Worm (Caenorhabditis elegans): Measurements from ENCODE around the gene C49A9.9.
"Not testable (repeated sequence)": the region's sequence is repeated elsewhere in the genome, so short reads cannot be mapped to it uniquely, and the experiment has no call there.

The C49A9.9 gene

DNA sequence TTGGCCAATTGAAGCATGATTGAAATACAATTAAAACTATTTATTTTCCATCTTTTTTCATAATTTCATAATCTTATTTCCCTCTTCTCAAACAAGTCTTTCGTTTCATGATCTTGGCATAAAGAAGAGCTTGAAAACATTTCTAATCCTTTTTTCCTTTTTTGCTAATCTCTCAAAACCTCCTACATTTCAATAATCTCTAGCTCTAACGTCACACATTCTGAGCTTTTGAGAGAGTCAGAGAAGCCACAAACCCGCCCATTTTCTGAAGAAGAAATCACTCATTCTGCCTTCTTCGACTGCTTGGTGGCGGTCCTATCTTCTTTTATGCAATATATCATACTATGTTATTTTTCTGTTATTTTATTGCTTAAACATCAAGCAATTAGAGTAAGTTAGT is 32.4 kb downstream of the C49A9.9 start, which contains the start of gene F58F9.1 (continued):
- TF ChIP-seq jun-1 (tag; optimal IDR thresholded peaks at IDR 0.05) (no peak), nhr-76 (tag; optimal IDR thresholded peaks at IDR 0.05) (no peak), dsc-1 (tag; optimal IDR thresholded peaks at IDR 0.05) (peak; percentile 37), unc-130 (tag; optimal IDR thresholded peaks at IDR 0.05) (no peak), snpc-4 (tag; optimal IDR thresholded peaks at IDR 0.05) (no peak), lin-14 (GFP tag; optimal IDR thresholded peaks at IDR 0.05) (peak; percentile 64), mep-1 (tag; optimal IDR thresholded peaks at IDR 0.05) (no peak), mdl-1 (tag; optimal IDR thresholded peaks at IDR 0.05) (no peak), elt-3 (tag; optimal IDR thresholded peaks at IDR 0.05) (no peak), xbp-1 (tag; optimal IDR thresholded peaks at IDR 0.05) (no peak), nhr-47 (tag; optimal IDR thresholded peaks at IDR 0.05) (peak; percentile 29), fkh-8 (tag; optimal IDR thresholded peaks at IDR 0.05) (no peak)

DNA sequence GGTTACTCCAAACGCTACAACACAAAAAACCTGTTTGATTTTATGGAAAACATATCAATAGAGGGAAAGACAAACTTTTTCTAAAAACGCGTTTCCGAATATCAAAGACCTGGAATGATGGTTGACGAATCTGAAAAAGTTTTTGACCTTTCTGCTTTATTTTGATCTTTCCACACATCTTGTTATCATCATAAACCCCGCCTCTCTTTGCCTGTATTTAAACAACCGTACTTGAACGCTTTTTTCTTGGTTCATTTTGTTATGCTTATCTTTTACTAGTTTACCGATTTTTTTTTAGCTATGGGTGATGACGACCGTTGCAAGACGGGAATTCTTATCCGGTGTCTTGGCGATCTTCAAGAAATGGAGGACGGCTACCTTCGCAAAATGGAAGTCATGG is 35.8 kb downstream of the C49A9.9 start, which contains the start of gene T13A10.2:
TSS of gene T13A10.2 (plus strand) at position 301 of the 400 bp plus-strand sequence.
- not testable (repeated sequence) for TF ChIP-seq fkh-4 (tag; optimal IDR thresholded peaks at IDR 0.05; ENCODE audit: borderline replicate concordance); sptf-1 (tag; optimal IDR thresholded peaks at IDR 0.05); efl-1 (optimal IDR thresholded peaks at IDR 0.05); efl-1 (GFP tag; optimal IDR thresholded peaks at IDR 0.05 in 1 of 2)

DNA sequence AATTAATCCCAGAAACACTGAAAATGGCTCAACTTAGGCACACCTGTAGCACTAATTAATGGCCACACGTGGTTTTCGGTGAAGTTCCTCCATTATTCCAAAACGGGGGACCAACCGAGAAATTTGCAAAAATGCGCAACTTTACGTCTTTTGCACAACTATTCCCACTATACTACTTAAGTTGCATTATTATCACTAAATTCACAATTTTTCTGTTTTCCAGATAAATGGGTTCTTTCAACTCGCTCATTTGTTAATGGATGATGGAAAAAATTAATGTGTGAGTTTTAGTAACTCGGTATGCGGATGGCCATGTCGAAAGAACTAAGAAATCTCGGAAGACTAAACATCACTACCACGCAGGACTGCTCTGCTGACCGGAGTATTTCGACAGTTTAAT is 37.5 kb downstream of the C49A9.9 start, which contains the start of gene T13A10.64:
TSS of gene T13A10.64 (plus strand) at position 301 of the 400 bp plus-strand sequence.
- TF ChIP-seq elt-3 (tag; optimal IDR thresholded peaks at IDR 0.05) = no peak
- no peak for TF ChIP-seq lsy-2 (tag; optimal IDR thresholded peaks at IDR 0.05)
- no peak for TF ChIP-seq sptf-1 (tag; optimal IDR thresholded peaks at IDR 0.05)
- TF ChIP-seq ceh-88 (GFP tag; IDR thresholded peaks at IDR 0.05) = no peak
- no peak for TF ChIP-seq pqm-1 (tag; optimal IDR thresholded peaks at IDR 0.05)
- TF ChIP-seq nhr-11 (tag; optimal IDR thresholded peaks at IDR 0.05) = no peak
- no peak for TF ChIP-seq unc-86 (tag; optimal IDR thresholded peaks at IDR 0.05)
- no peak for TF ChIP-seq unc-98 (GFP tag; IDR thresholded peaks at IDR 0.05)
- no peak for TF ChIP-seq nhr-47 (tag; optimal IDR thresholded peaks at IDR 0.05)
- TF ChIP-seq nhr-85 (tag) = no peak
- no peak for TF ChIP-seq tbx-2 (tag; optimal IDR thresholded peaks at IDR 0.05)
- TF ChIP-seq ceh-82 (tag; optimal IDR thresholded peaks at IDR 0.05) = no peak
- TF ChIP-seq snu-23 (GFP tag; optimal IDR thresholded peaks at IDR 0.05) = no peak
- TF ChIP-seq mdl-1 (tag; optimal IDR thresholded peaks at IDR 0.05) = no peak
- TF ChIP-seq ceh-8 (GFP tag; optimal IDR thresholded peaks at IDR 0.05) = no peak
- TF ChIP-seq aly-2 (tag; optimal IDR thresholded peaks at IDR 0.05) = no peak
- TF ChIP-seq egl-13 (tag; optimal IDR thresholded peaks at IDR 0.05) = no peak
- no peak for TF ChIP-seq hlh-4 (tag; optimal IDR thresholded peaks at IDR 0.05)

DNA sequence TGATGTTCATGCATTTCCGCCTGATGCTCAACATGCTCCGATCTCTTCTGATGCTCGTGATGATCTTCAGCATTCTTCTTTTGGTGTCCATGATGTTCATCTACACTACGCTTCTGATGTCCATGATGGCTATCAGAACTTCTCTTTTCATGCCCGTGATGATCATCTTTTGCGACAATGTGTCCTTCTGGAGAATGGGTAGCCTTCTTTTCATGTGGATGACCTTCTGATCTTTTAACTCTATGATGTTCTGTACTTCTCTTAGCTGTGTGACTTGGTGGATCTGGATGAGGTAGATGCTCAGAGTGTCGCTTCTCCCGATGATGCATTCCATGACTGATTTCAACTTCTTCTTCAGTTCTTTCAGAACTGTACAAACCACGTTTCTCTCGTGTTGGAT is 41.8 kb downstream of the C49A9.9 start:
- TF ChIP-seq zip-4 (GFP tag; optimal IDR thresholded peaks at IDR 0.05) (no peak), lin-35 (GFP tag; optimal IDR thresholded peaks at IDR 0.05) (no peak), ces-1 (GFP tag; optimal IDR thresholded peaks at IDR 0.05) (no peak)

DNA sequence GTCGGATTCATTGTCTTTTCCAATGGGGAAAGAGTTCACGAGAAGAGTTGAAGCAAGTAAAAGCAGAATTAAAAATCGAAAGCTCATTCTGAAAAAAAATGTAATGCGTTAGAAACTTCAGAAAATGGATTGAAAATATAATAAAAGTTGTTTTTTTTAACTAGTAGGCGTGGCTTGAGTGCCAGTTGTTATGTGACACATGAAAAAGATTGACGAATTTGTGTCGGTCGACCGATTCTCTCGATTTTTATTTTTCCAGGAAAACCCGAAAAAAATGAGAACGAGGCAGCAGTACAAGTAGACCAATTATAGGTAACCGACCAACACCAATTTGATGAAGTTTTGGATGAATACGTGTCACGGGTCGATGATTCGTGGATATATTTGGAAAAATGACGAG is 42.6 kb downstream of the C49A9.9 start, which contains the start of gene nlp-16:
TSS of gene nlp-16 (minus strand) at position 101 of the 400 bp plus-strand sequence.
- TF ChIP-seq sptf-1 (tag; optimal IDR thresholded peaks at IDR 0.05) = no peak
- no peak for TF ChIP-seq fos-1 (tag; optimal IDR thresholded peaks at IDR 0.05)
- no peak for TF ChIP-seq rnt-1 (tag; optimal IDR thresholded peaks at IDR 0.05)
- TF ChIP-seq nhr-237 (tag; optimal IDR thresholded peaks at IDR 0.05) = no peak
- no peak for TF ChIP-seq lin-39 (tag; optimal IDR thresholded peaks at IDR 0.05)
- TF ChIP-seq snpc-4 (tag; optimal IDR thresholded peaks at IDR 0.05) = no peak
- no peak for TF ChIP-seq lir-3 (tag; optimal IDR thresholded peaks at IDR 0.05; ENCODE audit: poor library complexity)
- no peak for TF ChIP-seq swsn-7 (tag; optimal IDR thresholded peaks at IDR 0.05)
- TF ChIP-seq lsy-2 (tag; optimal IDR thresholded peaks at IDR 0.05) = no peak
- no peak for TF ChIP-seq pag-3 (tag; optimal IDR thresholded peaks at IDR 0.05; ENCODE audit: borderline replicate concordance, insufficient read depth)
- TF ChIP-seq unc-98 (GFP tag; IDR thresholded peaks at IDR 0.05) = no peak
- TF ChIP-seq C04F5.9 (tag; optimal IDR thresholded peaks at IDR 0.05) = no peak
- no peak for TF ChIP-seq ztf-11 (tag; optimal IDR thresholded peaks at IDR 0.05)
- no peak for TF ChIP-seq mdl-1 (tag; optimal IDR thresholded peaks at IDR 0.05)
- TF ChIP-seq ces-1 (GFP tag; optimal IDR thresholded peaks at IDR 0.05) = no peak
- no peak for TF ChIP-seq grh-1 (GFP tag; IDR thresholded peaks at IDR 0.05)
- TF ChIP-seq zip-4 (GFP tag; optimal IDR thresholded peaks at IDR 0.05) = no peak
- no peak for TF ChIP-seq lin-15B (tag; optimal IDR thresholded peaks at IDR 0.05)

All from whole organism, L1 larva.